Fruit fly (Drosophila melanogaster) whole organism, embryonic: ENCODE results near the gene Cyp1.

Experiments used
- Abd-B ChIP-seq: fragments of 200-800 bp; sonication (Bioruptor generic); optimal IDR thresholded peaks from 2 replicates; lab custom pipeline; 2018; ENCODE audit warnings: missing biosample characterization, mild to moderate bottlenecking, missing genetic modification characterization, moderate library complexity
- Adf1 ChIP-seq: fragments of 200-800 bp; sonication (Bioruptor generic); IDR thresholded peaks from 2 replicates; pipeline ENCODE4 v1.3.6; 2022; ENCODE audit warnings: missing biosample characterization, missing genetic modification characterization
- Bgb ChIP-seq: fragments of 200-800 bp; sonication (Bioruptor generic); IDR thresholded peaks from 2 replicates; pipeline ENCODE4 v1.3.6; 2022; ENCODE audit warnings: missing biosample characterization, missing genetic modification characterization; ENCODE audit not compliant: partially characterized antibody
- CG10209 ChIP-seq: fragments of 200-800 bp; sonication (Bioruptor generic); optimal IDR thresholded peaks from 3 replicates; lab custom pipeline; 2017; ENCODE audit warnings: missing biosample characterization, mild to moderate bottlenecking, missing genetic modification characterization, missing genetic modification reagents
- CG10543 ChIP-seq: fragments of 200-800 bp; sonication (Bioruptor generic); optimal IDR thresholded peaks from 3 replicates; lab custom pipeline; 2017; ENCODE audit warnings: missing biosample characterization, mild to moderate bottlenecking, missing genetic modification characterization, moderate library complexity
- CG10654 ChIP-seq: fragments of 200-800 bp; sonication (Bioruptor generic); optimal IDR thresholded peaks from 2 replicates; lab custom pipeline; 2016; ENCODE audit warnings: missing biosample characterization, missing genetic modification characterization
- CG11085 ChIP-seq: fragments of 200-800 bp; sonication (Bioruptor generic); IDR thresholded peaks from 2 replicates; pipeline ENCODE4 v1.3.6; 2022; ENCODE audit warnings: missing biosample characterization, missing genetic modification characterization
- CG11560 ChIP-seq: fragments of 200-800 bp; sonication (Bioruptor generic); IDR thresholded peaks from 3 replicates; pipeline ENCODE4 v1.3.6; 2022; ENCODE audit warnings: missing biosample characterization, missing genetic modification characterization
- CG12942 ChIP-seq: fragments of 200-800 bp; sonication (Bioruptor generic); optimal IDR thresholded peaks from 3 replicates; lab custom pipeline; 2016; ENCODE audit warnings: missing biosample characterization, missing genetic modification characterization
- CG13624 ChIP-seq: fragments of 200-800 bp; sonication (Bioruptor generic); optimal IDR thresholded peaks from 2 replicates; lab custom pipeline; 2016; ENCODE audit warnings: missing biosample characterization, missing genetic modification characterization
- CG14050 ChIP-seq: fragments of 200-800 bp; sonication (Bioruptor generic); IDR thresholded peaks from 3 replicates; pipeline ENCODE4 v1.3.6; 2022; ENCODE audit warnings: missing biosample characterization, missing genetic modification characterization
- CG15269 ChIP-seq: fragments of 200-800 bp; sonication (Bioruptor generic); optimal IDR thresholded peaks from 2 replicates; lab custom pipeline; 2018; ENCODE audit warnings: missing biosample characterization, mild to moderate bottlenecking, missing genetic modification characterization, moderate library complexity
- CG15514 ChIP-seq: fragments of 200-800 bp; sonication (Bioruptor generic); optimal IDR thresholded peaks from 3 replicates; lab custom pipeline; 2017; ENCODE audit warnings: missing biosample characterization, missing genetic modification characterization, mild to moderate bottlenecking, moderate library complexity, missing genetic modification reagents
- CG17802 ChIP-seq: fragments of 200-800 bp; sonication (Bioruptor generic); optimal IDR thresholded peaks from 2 replicates; lab custom pipeline; 2018; ENCODE audit warnings: missing biosample characterization, mild to moderate bottlenecking, missing genetic modification characterization, moderate library complexity
- CG18476 ChIP-seq: fragments of 200-800 bp; sonication (Bioruptor generic); optimal IDR thresholded peaks from 2 replicates; lab custom pipeline; 2016; ENCODE audit warnings: missing biosample characterization, mild to moderate bottlenecking, missing genetic modification characterization
- CG30431 ChIP-seq: fragments of 200-800 bp; sonication (Bioruptor generic); optimal IDR thresholded peaks from 2 replicates; lab custom pipeline; 2017; ENCODE audit warnings: missing biosample characterization, missing genetic modification characterization
- CG33557 ChIP-seq: fragments of 200-800 bp; sonication (Bioruptor generic); optimal IDR thresholded peaks from 2 replicates; lab custom pipeline; 2019; ENCODE audit warnings: missing biosample characterization, mild to moderate bottlenecking, missing genetic modification characterization, moderate library complexity
- CG34422 ChIP-seq: fragments of 200-800 bp; sonication (Bioruptor generic); IDR thresholded peaks from 3 replicates; pipeline ENCODE4 v1.3.6; 2022; ENCODE audit warnings: missing biosample characterization, missing genetic modification characterization
- CG4617 ChIP-seq: fragments of 200-800 bp; sonication (Bioruptor generic); optimal IDR thresholded peaks from 3 replicates; lab custom pipeline; 2016; ENCODE audit warnings: missing biosample characterization, missing genetic modification characterization, borderline replicate concordance
- CG5245 ChIP-seq: fragments of 200-800 bp; sonication (Bioruptor generic); optimal IDR thresholded peaks from 3 replicates; lab custom pipeline; 2016; ENCODE audit warnings: missing biosample characterization, missing genetic modification characterization
- CG7928 ChIP-seq: fragments of 200-800 bp; sonication (Bioruptor generic); optimal IDR thresholded peaks from 2 replicates; lab custom pipeline; 2017; ENCODE audit warnings: missing biosample characterization, mild to moderate bottlenecking, missing genetic modification characterization
- CG7963 ChIP-seq: fragments of 200-800 bp; sonication (Bioruptor generic); IDR thresholded peaks from 3 replicates; pipeline ENCODE4 v1.3.6; 2022; ENCODE audit warnings: missing biosample characterization, missing genetic modification characterization; ENCODE audit not compliant: partially characterized antibody
- CG9932 ChIP-seq: fragments of 200-800 bp; sonication (Bioruptor generic); IDR thresholded peaks from 2 replicates; pipeline ENCODE4 v1.3.6; 2022; ENCODE audit warnings: missing biosample characterization, missing genetic modification characterization
- CTCF ChIP-seq: fragments of 200-800 bp; sonication (Bioruptor generic); optimal IDR thresholded peaks from 2 replicates; lab custom pipeline; 2017; ENCODE audit warnings: missing biosample characterization, mild to moderate bottlenecking, missing genetic modification characterization, moderate library complexity
- Dek ChIP-seq: fragments of 200-800 bp; sonication (Bioruptor generic); optimal IDR thresholded peaks from 3 replicates; lab custom pipeline; 2019; ENCODE audit warnings: missing biosample characterization, mild to moderate bottlenecking, missing genetic modification characterization, moderate library complexity
- Dref ChIP-seq: fragments of 200-800 bp; sonication (Bioruptor generic); IDR thresholded peaks from 2 replicates; pipeline ENCODE4 v1.3.6; 2022; ENCODE audit warnings: missing biosample characterization, missing genetic modification characterization
- ERR ChIP-seq: fragments of 200-800 bp; sonication (Bioruptor generic); optimal IDR thresholded peaks from 2 replicates; lab custom pipeline; 2016; ENCODE audit warnings: missing biosample characterization, missing genetic modification characterization
- HmgZ ChIP-seq: fragments of 200-800 bp; sonication (Bioruptor generic); optimal IDR thresholded peaks from 2 replicates; lab custom pipeline; 2018; ENCODE audit warnings: missing biosample characterization, mild to moderate bottlenecking, missing genetic modification characterization
- Hmx ChIP-seq: fragments of 200-800 bp; sonication (Bioruptor generic); optimal IDR thresholded peaks from 2 replicates; lab custom pipeline; 2016; ENCODE audit warnings: missing biosample characterization, missing genetic modification characterization
- Mes4 ChIP-seq: fragments of 200-800 bp; sonication (Bioruptor generic); optimal IDR thresholded peaks from 2 replicates; lab custom pipeline; 2016; ENCODE audit warnings: missing biosample characterization, missing genetic modification characterization
- Mrtf ChIP-seq: fragments of 200-800 bp; sonication (Bioruptor generic); IDR thresholded peaks from 3 replicates; pipeline ENCODE4 v1.3.6; 2022; ENCODE audit warnings: missing biosample characterization, missing genetic modification characterization
- ac ChIP-seq: fragments of 200-800 bp; sonication (Bioruptor generic); optimal IDR thresholded peaks from 3 replicates; lab custom pipeline; 2017; ENCODE audit warnings: missing biosample characterization, mild to moderate bottlenecking, missing genetic modification characterization
- bab2 ChIP-seq: fragments of 200-800 bp; sonication (Bioruptor generic); optimal IDR thresholded peaks from 2 replicates; lab custom pipeline; 2016; ENCODE audit warnings: missing biosample characterization, missing genetic modification characterization
- bigmax ChIP-seq: fragments of 200-800 bp; sonication (Bioruptor generic); optimal IDR thresholded peaks from 2 replicates; lab custom pipeline; 2018; ENCODE audit warnings: missing biosample characterization, mild to moderate bottlenecking, missing genetic modification characterization
- chn ChIP-seq: fragments of 200-800 bp; sonication (Bioruptor generic); optimal IDR thresholded peaks from 2 replicates; lab custom pipeline; 2016; ENCODE audit warnings: missing biosample characterization, missing genetic modification characterization
- ewg ChIP-seq: fragments of 200-800 bp; sonication (Bioruptor generic); optimal IDR thresholded peaks from 3 replicates; lab custom pipeline; 2017; ENCODE audit warnings: mild to moderate bottlenecking, missing biosample characterization, missing genetic modification reagents, missing genetic modification characterization
- fd96Cb ChIP-seq: fragments of 200-800 bp; sonication (Bioruptor generic); optimal IDR thresholded peaks from 2 replicates; lab custom pipeline; 2018; ENCODE audit warnings: missing biosample characterization, mild to moderate bottlenecking, missing genetic modification characterization, moderate library complexity
- grn ChIP-seq: fragments of 200-800 bp; sonication (Bioruptor generic); optimal IDR thresholded peaks from 3 replicates; lab custom pipeline; 2017; ENCODE audit warnings: missing biosample characterization, missing genetic modification characterization
- gsb-n ChIP-seq: fragments of 200-800 bp; sonication (Bioruptor generic); optimal IDR thresholded peaks from 3 replicates; lab custom pipeline; 2018; ENCODE audit warnings: missing biosample characterization, mild to moderate bottlenecking, missing genetic modification characterization
- gt ChIP-seq: fragments of 200-800 bp; sonication (Bioruptor generic); IDR thresholded peaks from 2 replicates; pipeline ENCODE4 v1.3.6; 2022; ENCODE audit warnings: missing biosample characterization, missing genetic modification characterization
- hb ChIP-seq: fragments of 200-800 bp; sonication (Bioruptor generic); IDR thresholded peaks from 3 replicates; pipeline ENCODE4 v1.3.6; 2022; ENCODE audit warnings: missing biosample characterization, missing genetic modification characterization; ENCODE audit not compliant: partially characterized antibody
- inv ChIP-seq: fragments of 200-800 bp; sonication (Bioruptor generic); IDR thresholded peaks from 2 replicates; pipeline ENCODE4 v1.3.6; 2022; ENCODE audit warnings: missing biosample characterization, missing genetic modification characterization; ENCODE audit not compliant: partially characterized antibody
- luna ChIP-seq: fragments of 200-800 bp; sonication (Bioruptor generic); optimal IDR thresholded peaks from 2 replicates; lab custom pipeline; 2016; ENCODE audit warnings: missing biosample characterization, missing genetic modification characterization
- pho ChIP-seq: fragments of 200-800 bp; sonication (Bioruptor generic); optimal IDR thresholded peaks from 2 replicates; lab custom pipeline; 2016; ENCODE audit warnings: missing biosample characterization, missing genetic modification characterization
- schlank ChIP-seq: fragments of 200-800 bp; sonication (Bioruptor generic); optimal IDR thresholded peaks from 2 replicates; lab custom pipeline; 2018; ENCODE audit warnings: missing biosample characterization, mild to moderate bottlenecking, missing genetic modification characterization
- stwl ChIP-seq: fragments of 200-800 bp; sonication (Bioruptor generic); optimal IDR thresholded peaks from 3 replicates; lab custom pipeline; 2018; ENCODE audit warnings: missing biosample characterization, mild to moderate bottlenecking, missing genetic modification characterization, moderate library complexity
- vfl ChIP-seq: fragments of 200-800 bp; sonication (Bioruptor generic); optimal IDR thresholded peaks from 2 replicates; lab custom pipeline; 2016; ENCODE audit warnings: missing biosample characterization, missing genetic modification characterization
- vnd ChIP-seq: fragments of 200-800 bp; sonication (Bioruptor generic); IDR thresholded peaks from 3 replicates; pipeline ENCODE4 v1.3.6; 2022; ENCODE audit warnings: missing biosample characterization, missing genetic modification characterization; ENCODE audit not compliant: partially characterized antibody
- zfh1 ChIP-seq: fragments of 200-800 bp; sonication (Bioruptor generic); IDR thresholded peaks from 3 replicates; pipeline ENCODE4 v1.3.6; 2022; ENCODE audit warnings: missing biosample characterization, missing genetic modification characterization

Gene Cyp1

DNA sequence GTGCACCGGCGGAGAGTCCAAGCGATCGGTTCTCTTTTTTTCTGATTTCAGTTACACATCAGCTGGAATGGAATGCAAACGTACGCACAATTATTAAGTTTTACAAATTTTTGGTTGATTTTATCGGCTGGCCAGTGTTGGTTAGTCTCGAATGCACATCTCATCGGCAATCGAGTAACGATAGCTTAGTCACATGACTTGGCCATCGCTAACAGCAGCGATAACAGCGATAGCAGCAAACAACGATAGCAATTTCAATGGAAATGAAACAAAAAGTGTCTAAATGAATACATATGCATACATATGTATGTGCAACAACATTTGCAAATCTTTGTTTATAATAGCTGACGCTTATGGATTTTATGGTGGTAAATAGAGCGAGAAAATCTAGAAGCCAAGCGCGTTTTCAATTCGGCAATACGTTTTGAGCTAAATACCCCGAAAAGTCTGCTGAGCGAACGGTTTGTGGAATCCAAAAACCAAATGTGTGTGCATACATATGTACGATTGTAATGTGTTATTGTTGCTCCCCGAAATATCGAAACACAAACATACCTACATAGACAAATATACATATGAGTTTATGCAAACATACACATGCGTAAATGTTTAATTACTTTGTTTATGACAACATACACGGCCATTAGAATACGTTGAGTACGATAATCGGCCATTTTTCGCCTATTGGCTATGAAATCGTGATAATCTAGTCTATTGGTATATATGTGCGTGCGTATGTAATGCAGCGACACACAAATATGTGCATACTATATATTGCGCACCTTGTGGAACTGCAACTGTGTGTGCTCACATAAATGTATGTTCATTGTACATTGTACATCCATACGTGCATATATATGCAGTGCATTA lies 23.5 kb downstream of the Cyp1 start, which contains the start of gene CG3632 (continued):
- peak; percentile 38; the same call in 1 of the 2 replicates for TF ChIP-seq CG11085
- TF ChIP-seq CG10654 (GFP tag; lab: Kevin White, UChicago) = peak; percentile 20
- no peak for TF ChIP-seq CG18476
- peak; percentile 2 for TF ChIP-seq CG10209 (GFP tag; lab: Kevin White, UChicago)
- TF ChIP-seq Dref = peak; percentile 88
- no peak for TF ChIP-seq CG14050 (GFP tag; lab: Robert Waterston, UW)
- TF ChIP-seq CG15514 (GFP tag; lab: Kevin White, UChicago) = peak; percentile 79
- TF ChIP-seq CG30431 (GFP tag; lab: Kevin White, UChicago) = no peak
- TF ChIP-seq Dek (tag; lab: Kevin White, UChicago) = no peak
- no peak for TF ChIP-seq CG15269
- TF ChIP-seq chn = peak; percentile 60
- TF ChIP-seq stwl (tag; lab: Kevin White, UChicago) = peak; percentile 98
- TF ChIP-seq CG9932 (GFP tag; lab: Robert Waterston, UW) = peak; percentile 86
- TF ChIP-seq fd96Cb (tag; lab: Kevin White, UChicago) = no peak
- peak; percentile 71 for TF ChIP-seq vnd (GFP tag; lab: Robert Waterston, UW)
- no peak for TF ChIP-seq gt (GFP tag; lab: Robert Waterston, UW)
- TF ChIP-seq grn (GFP tag; lab: Kevin White, UChicago) = peak; percentile 88
- peak; percentile 53 for TF ChIP-seq bigmax (GFP tag; lab: Kevin White, UChicago)
- TF ChIP-seq CG7928 = peak; percentile 58
- TF ChIP-seq Abd-B = no peak
- no peak for TF ChIP-seq Mes4 (GFP tag; lab: Kevin White, UChicago)
- peak; percentile 42 for TF ChIP-seq vfl (GFP tag; lab: Kevin White, UChicago)
- 0 out of 3 replicates have a peak, but pooled peaks have one; percentile 19 for TF ChIP-seq zfh1 (GFP tag; lab: Robert Waterston, UW)
- TF ChIP-seq gsb-n (tag; lab: Kevin White, UChicago) = no peak
- TF ChIP-seq CG33557 (GFP tag; lab: Kevin White, UChicago) = no peak
- peak; percentile 6 for TF ChIP-seq CG12942 (GFP tag; lab: Kevin White, UChicago)
- no peak for TF ChIP-seq CG17802 (tag; lab: Kevin White, UChicago)
- TF ChIP-seq CG13624 = peak; percentile 56
- TF ChIP-seq CG7963 = peak; percentile 89
- no peak for TF ChIP-seq CTCF (GFP tag; lab: Kevin White, UChicago)
- TF ChIP-seq CG10543 (GFP tag; lab: Kevin White, UChicago) = peak; percentile 56
- TF ChIP-seq CG4617 (GFP tag; lab: Kevin White, UChicago) = peak; percentile 71
- peak; percentile 68; the same call in 1 of the 2 replicates for TF ChIP-seq inv
- TF ChIP-seq hb (GFP tag; lab: Robert Waterston, UW) = peak; percentile 85
- no peak for TF ChIP-seq bab2
- peak; percentile 16 for TF ChIP-seq luna
- peak; percentile 49 for TF ChIP-seq ERR (GFP tag; lab: Kevin White, UChicago)
- peak; percentile 92 for TF ChIP-seq Bgb (GFP tag; lab: Robert Waterston, UW)
- no peak for TF ChIP-seq Mrtf (GFP tag; lab: Robert Waterston, UW)
- peak; percentile 65; the same call in 2 of the 3 replicates for TF ChIP-seq CG11560 (tag; lab: Robert Waterston, UW)
- 0 out of 3 replicates have a peak, but pooled peaks have one; percentile 10 for TF ChIP-seq CG34422 (GFP tag; lab: Robert Waterston, UW)
- TF ChIP-seq pho (GFP tag; lab: Kevin White, UChicago) = peak; percentile 32
- TF ChIP-seq ewg = no peak
- no peak for TF ChIP-seq Hmx
- no peak for TF ChIP-seq ac
- TF ChIP-seq HmgZ (tag; lab: Kevin White, UChicago) = peak; percentile 56
- peak; percentile 36; the same call in 1 of the 2 replicates for TF ChIP-seq Adf1
- TF ChIP-seq schlank (tag; lab: Kevin White, UChicago) = no peak
- TF ChIP-seq CG5245 (GFP tag; lab: Kevin White, UChicago) = no peak
